Worm (Caenorhabditis elegans) whole organism, young adult: ENCODE results near the gene blos-2.

Experiments used
- B0019.2 ChIP-seq: fragments of 200-800 bp; sonication (Bioruptor generic); conservative IDR thresholded peaks from 2 replicates; pipeline ENCODE4 v1.3.6; 2022; ENCODE audit warnings: missing genetic modification reagents, missing genetic modification characterization, missing compliant biosample characterization
- B0035.1 ChIP-seq: sonication (generic microtip); optimal IDR thresholded peaks from 2 replicates; lab custom pipeline; 2016; ENCODE audit warnings: missing genetic modification characterization, mild to moderate bottlenecking, missing compliant biosample characterization, missing genotype, missing genetic modification reagents
- F22D6.2 ChIP-seq: sonication (generic microtip); optimal IDR thresholded peaks from 2 replicates; lab custom pipeline; 2016; ENCODE audit warnings: mild to moderate bottlenecking, missing genetic modification characterization, missing compliant biosample characterization
- F37B4.10 ChIP-seq: fragments of 200-800 bp; sonication (Bioruptor generic); IDR thresholded peaks from 2 replicates; pipeline ENCODE4 v1.3.6; 2022; ENCODE audit warnings: missing genetic modification characterization, missing compliant biosample characterization
- K12H6.12 ChIP-seq: fragments of 200-800 bp; sonication (Bioruptor generic); optimal IDR thresholded peaks from 2 replicates; lab custom pipeline; 2018; ENCODE audit warnings: mild to moderate bottlenecking, missing genetic modification characterization, missing compliant biosample characterization
- T26A5.8 ChIP-seq: sonication (generic microtip); optimal IDR thresholded peaks from 2 replicates; lab custom pipeline; 2016; ENCODE audit warnings: missing genetic modification characterization, missing compliant biosample characterization
- Y67H2A.10 ChIP-seq: fragments of 200-800 bp; sonication (Bioruptor generic); conservative IDR thresholded peaks from 2 replicates; pipeline ENCODE4 v1.3.6; 2022; ENCODE audit warnings: missing genetic modification reagents, missing genetic modification characterization, missing compliant biosample characterization
- Y95B8A.8 ChIP-seq: fragments of 200-800 bp; sonication (Bioruptor generic); IDR thresholded peaks from 2 replicates; pipeline ENCODE4 v1.3.6; 2022; ENCODE audit warnings: missing genetic modification reagents, missing genetic modification characterization, missing compliant biosample characterization
- attf-3 ChIP-seq: fragments of 200-800 bp; sonication (Bioruptor generic); conservative IDR thresholded peaks from 2 replicates; pipeline ENCODE4 v1.3.6; 2022; ENCODE audit warnings: missing genetic modification reagents, missing genetic modification characterization, missing compliant biosample characterization
- bed-2 ChIP-seq: fragments of 200-800 bp; sonication (Bioruptor generic); IDR thresholded peaks from 2 replicates; pipeline ENCODE4 v1.3.6; 2022; ENCODE audit warnings: missing genetic modification reagents, missing genetic modification characterization, missing compliant biosample characterization
- ccch-3 ChIP-seq: fragments of 200-800 bp; sonication (Bioruptor generic); optimal IDR thresholded peaks from 2 replicates; lab custom pipeline; 2018; ENCODE audit warnings: mild to moderate bottlenecking, missing genetic modification characterization, missing compliant biosample characterization
- cebp-1 ChIP-seq, 2 experiments: fragments of 200-800 bp in 1 of 2; sonication (Bioruptor generic) in 1 of 2; sonication (generic microtip) in 1 of 2; IDR thresholded peaks in 1 of 2; optimal IDR thresholded peaks in 1 of 2; 2 replicates each; pipeline versions ENCODE4 v1.3.6 to Lab custom; 2017 to 2022; ENCODE audit warnings: missing compliant biosample characterization in 2 of 2, missing genetic modification characterization in 2 of 2, mild to moderate bottlenecking in 1 of 2, missing genetic modification reagents in 1 of 2, moderate library complexity in 1 of 2
- cebp-2 ChIP-seq: fragments of 200-800 bp; sonication (Bioruptor generic); IDR thresholded peaks from 2 replicates; pipeline ENCODE4 v1.3.6; 2022; ENCODE audit warnings: missing genetic modification characterization, missing compliant biosample characterization
- ceh-58 ChIP-seq: fragments of 200-800 bp; sonication (Bioruptor generic); IDR thresholded peaks from 2 replicates; pipeline ENCODE4 v1.3.6; 2022; ENCODE audit warnings: missing genetic modification characterization, missing compliant biosample characterization
- ceh-79 ChIP-seq: sonication (generic microtip); optimal IDR thresholded peaks from 2 replicates; lab custom pipeline; 2017; ENCODE audit warnings: mild to moderate bottlenecking, missing genetic modification characterization, missing compliant biosample characterization
- ceh-91 ChIP-seq: fragments of 200-800 bp; sonication (Bioruptor generic); IDR thresholded peaks from 2 replicates; pipeline ENCODE4 v1.3.6; 2022; ENCODE audit warnings: missing genetic modification reagents, missing genetic modification characterization, missing compliant biosample characterization
- dpl-1 ChIP-seq: fragments of 150-350 bp; optimal IDR thresholded peaks from 2 replicates; lab custom pipeline; 2014; ENCODE audit warnings: missing biosample characterization, missing genetic modification reagents, missing genetic modification characterization
- efl-1 ChIP-seq: fragments of 150-350 bp; optimal IDR thresholded peaks from 2 replicates; lab custom pipeline; 2014; ENCODE audit warnings: missing biosample characterization, missing genetic modification reagents, missing genetic modification characterization
- egl-18 ChIP-seq: fragments of 200-800 bp; sonication (Bioruptor generic); IDR thresholded peaks from 2 replicates; pipeline ENCODE4 v1.3.6; 2022; ENCODE audit warnings: missing genetic modification reagents, missing genetic modification characterization, missing compliant biosample characterization
- hmg-1.2 ChIP-seq: fragments of 200-800 bp; sonication (Bioruptor generic); IDR thresholded peaks from 2 replicates; pipeline ENCODE4 v1.3.6; 2022; ENCODE audit warnings: missing genetic modification reagents, missing genetic modification characterization, missing compliant biosample characterization
- hmg-20 ChIP-seq: fragments of 200-800 bp; sonication (Bioruptor generic); IDR thresholded peaks from 2 replicates; pipeline ENCODE4 v1.3.6; 2022; ENCODE audit warnings: missing genetic modification reagents, missing genetic modification characterization, missing compliant biosample characterization
- lag-1 ChIP-seq: fragments of 200-800 bp; sonication (Bioruptor generic); IDR thresholded peaks from 2 replicates; pipeline ENCODE4 v1.3.6; 2022; ENCODE audit warnings: missing genetic modification reagents, missing genetic modification characterization, missing compliant biosample characterization
- let-607 ChIP-seq, 2 experiments: fragments of 200-800 bp in 1 of 2; sonication (Bioruptor generic) in 1 of 2; sonication (generic microtip) in 1 of 2; optimal IDR thresholded peaks; 2 replicates each; lab custom pipeline; 2016 to 2018; ENCODE audit warnings: mild to moderate bottlenecking in 2 of 2, missing compliant biosample characterization in 2 of 2, missing genetic modification characterization in 2 of 2, moderate library complexity in 2 of 2, missing genotype in 1 of 2
- lsl-1 ChIP-seq: fragments of 200-800 bp; sonication (Bioruptor generic); optimal IDR thresholded peaks from 2 replicates; lab custom pipeline; 2018; ENCODE audit warnings: mild to moderate bottlenecking, missing genetic modification characterization, moderate library complexity, missing compliant biosample characterization
- lsy-27 ChIP-seq: sonication (generic microtip); optimal IDR thresholded peaks from 2 replicates; lab custom pipeline; 2017; ENCODE audit warnings: missing genetic modification characterization, mild to moderate bottlenecking, missing compliant biosample characterization, antibody characterized with exemption, missing genotype, borderline replicate concordance; ENCODE audit not compliant: insufficient read depth
- madf-6 ChIP-seq: fragments of 200-800 bp; sonication (Bioruptor generic); IDR thresholded peaks from 2 replicates; pipeline ENCODE4 v1.3.6; 2022; ENCODE audit warnings: missing genetic modification reagents, missing genetic modification characterization, missing compliant biosample characterization
- madf-8 ChIP-seq: fragments of 200-800 bp; sonication (Bioruptor generic); conservative IDR thresholded peaks from 2 replicates; pipeline ENCODE4 v1.3.6; 2022; ENCODE audit warnings: missing genetic modification reagents, missing genetic modification characterization, missing compliant biosample characterization
- mel-28 ChIP-seq: sonication (generic microtip); optimal IDR thresholded peaks from 2 replicates; lab custom pipeline; 2016; ENCODE audit warnings: borderline replicate concordance, mild to moderate bottlenecking, missing genetic modification characterization, missing compliant biosample characterization
- nfya-2 ChIP-seq: fragments of 200-800 bp; sonication (Bioruptor generic); IDR thresholded peaks from 2 replicates; pipeline ENCODE4 v1.3.6; 2022; ENCODE audit warnings: missing genetic modification reagents, missing genetic modification characterization, missing compliant biosample characterization
- nfyb-1 ChIP-seq: fragments of 200-800 bp; sonication (Bioruptor generic); IDR thresholded peaks from 2 replicates; pipeline ENCODE4 v1.3.6; 2022; ENCODE audit warnings: missing genetic modification reagents, missing genetic modification characterization, missing compliant biosample characterization
- nhr-179 ChIP-seq: sonication (generic microtip); optimal IDR thresholded peaks from 2 replicates; lab custom pipeline; 2016; ENCODE audit warnings: mild to moderate bottlenecking, missing genetic modification characterization, missing compliant biosample characterization
- nhr-80 ChIP-seq: sonication (generic microtip); optimal IDR thresholded peaks from 2 replicates; lab custom pipeline; 2016; ENCODE audit warnings: missing genetic modification characterization, missing compliant biosample characterization
- nhr-90 ChIP-seq: sonication (generic microtip); optimal IDR thresholded peaks from 2 replicates; lab custom pipeline; 2016; ENCODE audit warnings: missing genotype, mild to moderate bottlenecking, missing genetic modification characterization, missing compliant biosample characterization
- snpc-1.1 ChIP-seq: sonication (generic microtip); optimal IDR thresholded peaks from 2 replicates; lab custom pipeline; 2017; ENCODE audit warnings: missing genetic modification characterization, mild to moderate bottlenecking, missing compliant biosample characterization, antibody characterized with exemption, moderate library complexity, missing genotype, missing genetic modification reagents; ENCODE audit not compliant: insufficient read depth
- snpc-4 ChIP-seq, 5 experiments: fragments of 150-350 bp in 1 of 5; sonication (generic microtip) in 4 of 5; optimal IDR thresholded peaks; 2 replicates each; lab custom pipeline; 2014 to 2018; ENCODE audit warnings: missing genetic modification characterization in 5 of 5, missing biosample characterization in 3 of 5, antibody characterized with exemption in 2 of 5, mild to moderate bottlenecking in 2 of 5, missing compliant biosample characterization in 2 of 5, missing genotype in 2 of 5, moderate library complexity in 2 of 5, missing genetic modification reagents in 1 of 5
- sptf-2 ChIP-seq: fragments of 200-800 bp; sonication (Bioruptor generic); optimal IDR thresholded peaks from 2 replicates; lab custom pipeline; 2018; ENCODE audit warnings: mild to moderate bottlenecking, missing genetic modification characterization, missing compliant biosample characterization
- tbp1 ChIP-seq: fragments of 200-800 bp; sonication (Bioruptor generic); optimal IDR thresholded peaks from 2 replicates; lab custom pipeline; 2018; ENCODE audit warnings: mild to moderate bottlenecking, missing genetic modification characterization, missing compliant biosample characterization
- tbx-9 ChIP-seq: sonication (generic microtip); optimal IDR thresholded peaks from 2 replicates; lab custom pipeline; 2016; ENCODE audit warnings: borderline replicate concordance, missing genetic modification characterization, inconsistent platforms, missing compliant biosample characterization
- unc-62 ChIP-seq: fragments of 150-350 bp; optimal IDR thresholded peaks from 2 replicates; lab custom pipeline; 2014; ENCODE audit warnings: missing biosample characterization, missing genetic modification reagents, missing genetic modification characterization
- ztf-18 ChIP-seq: sonication (generic microtip); optimal IDR thresholded peaks from 2 replicates; lab custom pipeline; 2016; ENCODE audit warnings: missing genotype, mild to moderate bottlenecking, missing genetic modification characterization, missing compliant biosample characterization
- ztf-26 ChIP-seq: sonication (generic microtip); optimal IDR thresholded peaks from 2 replicates; lab custom pipeline; 2017; ENCODE audit warnings: missing genetic modification characterization, missing compliant biosample characterization
- ztf-3 ChIP-seq: fragments of 200-800 bp; sonication (Bioruptor generic); optimal IDR thresholded peaks from 2 replicates; lab custom pipeline; 2018; ENCODE audit warnings: mild to moderate bottlenecking, missing genetic modification characterization, missing compliant biosample characterization
- ztf-6 ChIP-seq: fragments of 200-800 bp; sonication (Bioruptor generic); IDR thresholded peaks from 2 replicates; pipeline ENCODE4 v1.3.6; 2022; ENCODE audit warnings: missing genetic modification reagents, missing genetic modification characterization, missing compliant biosample characterization

blos-2 gene

ce11 chrIV:6320267-6320977 is 13.6 kb upstream of the blos-2 start:
- TF ChIP-seq hmg-1.2 (GFP tag; lab: Robert Waterston, UW) (peak; percentile 50), snpc-1.1 (tag; lab: Kevin White, UChicago) (peak; percentile 41), ztf-6 (GFP tag; lab: Robert Waterston, UW) (0 out of 2 replicates have a peak, but pooled peaks have one; percentile 8), madf-8 (GFP tag; lab: Robert Waterston, UW) (0 out of 2 replicates have a peak, but pooled peaks have one; percentile 2), madf-6 (GFP tag; lab: Robert Waterston, UW) (peak; percentile 51; the same call in 1 of the 2 replicates), snpc-4 (GFP tag; optimal IDR thresholded peaks at IDR 0.05; lab: Kevin White, UChicago) (peak; percentile 8), snpc-4 (tag; optimal IDR thresholded peaks at IDR 0.05; lab: Kevin White, UChicago) (peak in 3 of 4 experiments; percentile 47 to 93 (median 85))

DNA sequence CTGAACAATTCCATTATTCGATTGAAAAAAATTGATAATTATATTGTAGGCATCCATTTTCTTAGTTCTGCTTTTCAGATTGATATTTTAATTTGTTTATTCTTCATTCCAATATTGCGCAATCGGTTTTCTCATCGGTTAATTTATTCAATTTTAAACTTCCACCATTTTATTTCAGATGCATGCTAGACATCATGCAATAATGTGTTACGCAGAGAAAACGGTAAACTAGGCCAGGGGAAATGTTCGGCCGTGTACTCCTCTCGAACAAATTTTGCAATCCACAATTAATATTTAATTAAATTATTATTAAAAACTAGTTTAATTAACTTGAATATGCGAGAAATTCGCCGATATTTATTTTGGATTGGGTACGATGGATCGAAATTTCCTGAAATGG is 12.3 kb upstream of the blos-2 start, which contains the start of gene Y73B6BL.29:
Gene Y73B6BL.29 (plus strand): TSS at position 263 of the 400 bp plus-strand sequence.
- TF ChIP-seq T26A5.8 (tag; lab: Kevin White, UChicago) (no peak), efl-1 (peak; percentile 74), Y67H2A.10 (GFP tag; lab: Robert Waterston, UW) (no peak), egl-18 (GFP tag; lab: Robert Waterston, UW) (no peak), lsy-27 (tag; lab: Kevin White, UChicago) (no peak), F37B4.10 (GFP tag; lab: Robert Waterston, UW) (no peak), dpl-1 (peak; percentile 80), B0035.1 (peak; percentile 78), K12H6.12 (tag; lab: Kevin White, UChicago) (peak; percentile 90), snpc-4 (GFP tag; optimal IDR thresholded peaks at IDR 0.05; lab: Kevin White, UChicago) (peak; percentile 74), snpc-4 (tag; optimal IDR thresholded peaks at IDR 0.05; lab: Kevin White, UChicago) (peak; percentile 54 to 87 (median 78)), lsl-1 (GFP tag; lab: Kevin White, UChicago) (peak; percentile 55), let-607 (tag; optimal IDR thresholded peaks at IDR 0.05; lab: Kevin White, UChicago) (peak; percentile 23 to 80), cebp-1 (GFP tag; IDR thresholded peaks at IDR 0.05; lab: Robert Waterston, UW) (peak; percentile 46), cebp-1 (tag; optimal IDR thresholded peaks at IDR 0.05; lab: Kevin White, UChicago) (peak; percentile 84), F22D6.2 (tag; lab: Kevin White, UChicago) (peak; percentile 40), nhr-80 (tag; lab: Kevin White, UChicago) (no peak), lag-1 (GFP tag; lab: Robert Waterston, UW) (no peak), ztf-3 (GFP tag; lab: Kevin White, UChicago) (no peak), hmg-1.2 (GFP tag; lab: Robert Waterston, UW) (peak; percentile 92), cebp-2 (GFP tag; lab: Robert Waterston, UW) (no peak), sptf-2 (no peak), tbx-9 (tag; lab: Kevin White, UChicago) (no peak), ceh-91 (GFP tag; lab: Robert Waterston, UW) (peak; percentile 64; the same call in 1 of the 2 replicates), ceh-58 (GFP tag; lab: Robert Waterston, UW) (no peak), mel-28 (tag; lab: Kevin White, UChicago) (no peak), tbp1 (peak; percentile 70), bed-2 (GFP tag; lab: Robert Waterston, UW) (peak; percentile 88), ccch-3 (GFP tag; lab: Kevin White, UChicago) (peak; percentile 58), unc-62 (GFP tag; lab: Kevin White, UChicago) (no peak), hmg-20 (GFP tag; lab: Robert Waterston, UW) (peak; percentile 80), nfyb-1 (peak; percentile 63), nhr-90 (tag; lab: Kevin White, UChicago) (no peak), Y95B8A.8 (no peak), ztf-26 (peak; percentile 1), nfya-2 (GFP tag; lab: Robert Waterston, UW) (no peak), nhr-179 (tag; lab: Kevin White, UChicago) (no peak), B0019.2 (GFP tag; lab: Robert Waterston, UW) (0 out of 2 replicates have a peak, but pooled peaks have one; percentile 26), ceh-79 (tag; lab: Kevin White, UChicago) (no peak), attf-3 (GFP tag; lab: Robert Waterston, UW) (peak; percentile 53), ztf-18 (tag; lab: Kevin White, UChicago) (peak; percentile 49)
